Worm (Caenorhabditis elegans) whole organism, L2 larva: ENCODE results near the gene dnj-24.

Source experiments
- ama-1 ChIP-seq: fragments of 150-350 bp; optimal IDR thresholded peaks from 2 replicates; lab custom pipeline; 2018; ENCODE audit warnings: inconsistent platforms
- lin-13 ChIP-seq: fragments of 150-350 bp; optimal IDR thresholded peaks from 2 replicates; lab custom pipeline; 2014; ENCODE audit warnings: missing biosample characterization, missing genetic modification reagents, missing genetic modification characterization
- mdl-1 ChIP-seq, 2 experiments: fragments of 150-350 bp in 1 of 2; sonication (generic microtip) in 1 of 2; optimal IDR thresholded peaks; 2 replicates each; lab custom pipeline; 2017; ENCODE audit warnings: missing biosample characterization in 2 of 2, missing genetic modification characterization in 2 of 2
- nhr-10 ChIP-seq: sonication (generic microtip); optimal IDR thresholded peaks from 2 replicates; lab custom pipeline; 2017; ENCODE audit warnings: missing biosample characterization, missing genetic modification characterization
- nhr-12 ChIP-seq: fragments of 150-350 bp; optimal IDR thresholded peaks from 2 replicates; lab custom pipeline; 2014; ENCODE audit warnings: missing biosample characterization, missing genetic modification characterization
- nhr-237 ChIP-seq: fragments of 150-350 bp; optimal IDR thresholded peaks from 2 replicates; lab custom pipeline; 2014; ENCODE audit warnings: missing biosample characterization, missing genetic modification characterization
- nhr-25 ChIP-seq: fragments of 150-350 bp; sonication (generic microtip); optimal IDR thresholded peaks from 3 replicates; lab custom pipeline; 2014; ENCODE audit warnings: missing biosample characterization, missing genetic modification characterization
- nhr-6 ChIP-seq: fragments of 150-350 bp; optimal IDR thresholded peaks from 2 replicates; lab custom pipeline; 2014; ENCODE audit warnings: missing biosample characterization, missing genetic modification characterization
- snpc-4 ChIP-seq: fragments of 150-350 bp; optimal IDR thresholded peaks from 2 replicates; lab custom pipeline; 2014; ENCODE audit warnings: missing biosample characterization, missing genetic modification characterization
- unc-39 ChIP-seq: fragments of 150-350 bp; optimal IDR thresholded peaks from 2 replicates; lab custom pipeline; 2014; ENCODE audit warnings: missing biosample characterization, missing genetic modification characterization
- unc-62 ChIP-seq: fragments of 150-350 bp; optimal IDR thresholded peaks from 2 replicates; lab custom pipeline; 2014; ENCODE audit warnings: missing biosample characterization, missing genetic modification reagents, missing genetic modification characterization
- zag-1 ChIP-seq: fragments of 150-350 bp; optimal IDR thresholded peaks from 2 replicates; lab custom pipeline; 2014; ENCODE audit warnings: missing biosample characterization, missing genetic modification characterization

DNA sequence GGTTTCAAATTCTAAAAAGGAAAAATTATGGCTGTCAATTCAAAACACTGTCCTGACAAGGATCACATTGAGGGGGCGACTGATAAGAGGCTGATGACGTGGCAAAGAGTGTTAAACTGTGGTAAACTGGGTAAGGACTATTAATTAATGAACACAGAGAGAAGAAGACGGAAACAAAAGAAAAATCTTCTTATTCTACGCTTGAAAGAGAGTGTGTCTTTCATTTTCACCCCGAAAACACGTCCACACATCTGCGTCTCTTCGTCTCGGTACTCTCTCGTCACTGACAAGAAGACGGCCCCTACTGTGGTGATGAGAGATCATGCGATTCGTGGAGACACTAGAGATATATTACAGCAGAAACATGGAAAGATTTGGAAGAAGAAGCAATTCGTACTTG is 2.5 kb downstream of the dnj-24 start:
- TF ChIP-seq zag-1 (tag; lab: Kevin White, UChicago) (no peak), unc-62 (GFP tag; lab: Kevin White, UChicago) (no peak), nhr-25 (peak; percentile 7), mdl-1 (tag; optimal IDR thresholded peaks at IDR 0.05; lab: Kevin White, UChicago) (no peak), nhr-12 (tag; lab: Kevin White, UChicago) (no peak), snpc-4 (no peak), nhr-6 (tag; lab: Kevin White, UChicago) (no peak), ama-1 (lab: Kevin White, UChicago) (no peak), nhr-237 (tag; lab: Kevin White, UChicago) (no peak), nhr-10 (tag; lab: Kevin White, UChicago) (no peak), unc-39 (no peak), lin-13 (no peak)
